Worm (Caenorhabditis elegans) whole organism, L4 larva: Measurements from ENCODE around the gene haf-1.

Experiments used
- F26F4.8 ChIP-seq: fragments of 200-800 bp; sonication (Bioruptor generic); conservative IDR thresholded peaks from 2 replicates; pipeline ENCODE4 v1.3.6; 2022; ENCODE audit warnings: missing genetic modification characterization, missing compliant biosample characterization
- F44E2.7 ChIP-seq: fragments of 200-800 bp; sonication (Bioruptor generic); IDR thresholded peaks from 2 replicates; pipeline ENCODE4 v2.1.2; 2022; ENCODE audit warnings: missing genetic modification characterization, missing compliant biosample characterization
- Y48G9A.11 ChIP-seq: fragments of 200-800 bp; sonication (Bioruptor generic); IDR thresholded peaks from 2 replicates; pipeline ENCODE4 v1.3.6; 2022; ENCODE audit warnings: missing genetic modification reagents, missing genetic modification characterization, missing compliant biosample characterization
- Y75B8A.6 ChIP-seq: fragments of 200-800 bp; sonication (Bioruptor generic); IDR thresholded peaks from 2 replicates; pipeline ENCODE4 v1.3.6; 2022; ENCODE audit warnings: missing genetic modification reagents, missing genetic modification characterization, missing compliant biosample characterization
- aha-1 ChIP-seq: fragments of 150-350 bp; peaks from one replicate; lab custom pipeline; 2014; ENCODE audit warnings: missing biosample characterization, missing genetic modification characterization
- aly-2 ChIP-seq: sonication (generic microtip); optimal IDR thresholded peaks from 2 replicates; lab custom pipeline; 2018; ENCODE audit warnings: missing biosample characterization, missing genetic modification characterization
- ceh-20 ChIP-seq: fragments of 200-800 bp; sonication (Bioruptor generic); IDR thresholded peaks from 2 replicates; pipeline ENCODE4 v1.3.6; 2022; ENCODE audit warnings: missing genetic modification reagents, missing genetic modification characterization, missing compliant biosample characterization
- ceh-82 ChIP-seq: sonication (generic microtip); optimal IDR thresholded peaks from 2 replicates; lab custom pipeline; 2017; ENCODE audit warnings: missing biosample characterization, missing genetic modification characterization
- ctbp-1 ChIP-seq: fragments of 200-800 bp; sonication (Bioruptor generic); IDR thresholded peaks from 2 replicates; pipeline ENCODE4 v1.3.6; 2022; ENCODE audit warnings: missing genetic modification reagents, missing genetic modification characterization, missing compliant biosample characterization
- daf-16 ChIP-seq, 3 experiments: sonication (generic microtip); optimal IDR thresholded peaks; 2 replicates each; lab custom pipeline; 2016 to 2017; ENCODE audit warnings: missing genetic modification characterization in 3 of 3, missing genetic modification reagents in 3 of 3, mild to moderate bottlenecking in 2 of 3, missing compliant biosample characterization in 2 of 3, missing biosample characterization in 1 of 3, moderate library complexity in 1 of 3
- daf-19 ChIP-seq: fragments of 200-800 bp; sonication (Bioruptor generic); conservative IDR thresholded peaks from 2 replicates; pipeline ENCODE4 v1.3.6; 2022; ENCODE audit warnings: missing genetic modification characterization, missing compliant biosample characterization
- dmd-6 ChIP-seq: fragments of 200-800 bp; sonication (Bioruptor generic); IDR thresholded peaks from 2 replicates; pipeline ENCODE4 v1.3.6; 2022; ENCODE audit warnings: missing genetic modification reagents, missing genetic modification characterization, missing compliant biosample characterization
- duxl-1 ChIP-seq: sonication (generic microtip); optimal IDR thresholded peaks from 2 replicates; lab custom pipeline; 2016; ENCODE audit warnings: mild to moderate bottlenecking, missing genetic modification characterization, moderate library complexity, missing compliant biosample characterization; ENCODE audit not compliant: poor library complexity
- dve-1 ChIP-seq: sonication (generic microtip); optimal IDR thresholded peaks from 2 replicates; lab custom pipeline; 2017; ENCODE audit warnings: antibody characterized with exemption, mild to moderate bottlenecking, missing genetic modification characterization, missing compliant biosample characterization; ENCODE audit not compliant: insufficient read depth
- egl-43 ChIP-seq: fragments of 200-800 bp; sonication (Bioruptor generic); IDR thresholded peaks from 2 replicates; pipeline ENCODE4 v1.3.6; 2022; ENCODE audit warnings: missing genetic modification reagents, missing genetic modification characterization, missing compliant biosample characterization
- gei-8 ChIP-seq: fragments of 200-800 bp; sonication (Bioruptor generic); optimal IDR thresholded peaks from 2 replicates; lab custom pipeline; 2018; ENCODE audit warnings: mild to moderate bottlenecking, missing genetic modification characterization, missing compliant biosample characterization
- hlh-11 ChIP-seq: fragments of 200-800 bp; sonication (Bioruptor generic); optimal IDR thresholded peaks from 2 replicates; lab custom pipeline; 2018; ENCODE audit warnings: mild to moderate bottlenecking, missing genetic modification characterization, missing compliant biosample characterization
- hlh-30 ChIP-seq: sonication (generic microtip); optimal IDR thresholded peaks from 2 replicates; lab custom pipeline; 2017; ENCODE audit warnings: antibody characterized with exemption, mild to moderate bottlenecking, missing genetic modification characterization, missing compliant biosample characterization; ENCODE audit not compliant: insufficient read depth
- lin-1 ChIP-seq: fragments of 200-800 bp; sonication (Bioruptor generic); IDR thresholded peaks from 2 replicates; pipeline ENCODE4 v1.3.6; 2022; ENCODE audit warnings: missing genetic modification reagents, missing genetic modification characterization, missing compliant biosample characterization
- lin-13 ChIP-seq: fragments of 150-350 bp; optimal IDR thresholded peaks from 2 replicates; lab custom pipeline; 2014; ENCODE audit warnings: missing biosample characterization, missing genetic modification reagents, missing genetic modification characterization
- lin-38 ChIP-seq: fragments of 200-800 bp; sonication (Bioruptor generic); IDR thresholded peaks from 2 replicates; pipeline ENCODE4 v1.3.6; 2022; ENCODE audit warnings: missing genetic modification reagents, missing genetic modification characterization, missing compliant biosample characterization
- lsy-2 ChIP-seq, 2 experiments: fragments of 150-350 bp in 1 of 2; sonication (generic microtip) in 1 of 2; optimal IDR thresholded peaks; 2 replicates each; lab custom pipeline; 2014 to 2017; ENCODE audit warnings: missing biosample characterization in 2 of 2, missing genetic modification characterization in 2 of 2
- mep-1 ChIP-seq: fragments of 150-350 bp; sonication (generic microtip); optimal IDR thresholded peaks from 3 replicates; lab custom pipeline; 2014; ENCODE audit warnings: missing biosample characterization, missing genetic modification characterization
- mes-2 ChIP-seq: sonication (generic microtip); optimal IDR thresholded peaks from 2 replicates; lab custom pipeline; 2016; ENCODE audit warnings: missing genotype, mild to moderate bottlenecking, missing genetic modification characterization, missing compliant biosample characterization; ENCODE audit not compliant: poor library complexity, severe bottlenecking
- nhr-11 ChIP-seq: fragments of 150-350 bp; optimal IDR thresholded peaks from 2 replicates; lab custom pipeline; 2014; ENCODE audit warnings: missing biosample characterization, missing genetic modification characterization
- nhr-111 ChIP-seq: fragments of 200-800 bp; sonication (Bioruptor generic); optimal IDR thresholded peaks from 2 replicates; lab custom pipeline; 2018; ENCODE audit warnings: mild to moderate bottlenecking, missing genetic modification characterization, missing compliant biosample characterization
- nhr-28 ChIP-seq: fragments of 150-350 bp; optimal IDR thresholded peaks from 2 replicates; lab custom pipeline; 2014; ENCODE audit warnings: missing biosample characterization, missing genetic modification characterization
- nhr-41 ChIP-seq: fragments of 200-800 bp; sonication (Bioruptor generic); IDR thresholded peaks from 2 replicates; pipeline ENCODE4 v1.3.6; 2022; ENCODE audit warnings: missing genetic modification reagents, missing genetic modification characterization, missing compliant biosample characterization
- nhr-48 ChIP-seq: sonication (generic microtip); optimal IDR thresholded peaks from 2 replicates; lab custom pipeline; 2016; ENCODE audit warnings: mild to moderate bottlenecking, missing genetic modification characterization, missing compliant biosample characterization
- nhr-6 ChIP-seq: fragments of 150-350 bp; optimal IDR thresholded peaks from 2 replicates; lab custom pipeline; 2014; ENCODE audit warnings: missing biosample characterization, missing genetic modification characterization
- nhr-77 ChIP-seq: fragments of 150-350 bp; optimal IDR thresholded peaks from 2 replicates; lab custom pipeline; 2014; ENCODE audit warnings: missing biosample characterization, missing genetic modification characterization
- php-3 ChIP-seq: fragments of 200-800 bp; sonication (Bioruptor generic); IDR thresholded peaks from 2 replicates; pipeline ENCODE4 v1.3.6; 2022; ENCODE audit warnings: missing genetic modification reagents, missing genetic modification characterization, missing compliant biosample characterization
- pqm-1 ChIP-seq: sonication (generic microtip); optimal IDR thresholded peaks from 2 replicates; lab custom pipeline; 2017; ENCODE audit warnings: missing biosample characterization, missing genetic modification characterization
- saeg-2 ChIP-seq: fragments of 200-800 bp; sonication (Bioruptor generic); IDR thresholded peaks from 2 replicates; pipeline ENCODE4 v1.3.6; 2022; ENCODE audit warnings: missing genetic modification reagents, missing genetic modification characterization, missing compliant biosample characterization
- skn-1 ChIP-seq: fragments of 150-350 bp; optimal IDR thresholded peaks from 2 replicates; lab custom pipeline; 2014; ENCODE audit warnings: missing biosample characterization, missing genetic modification characterization
- spr-1 ChIP-seq: sonication (generic microtip); optimal IDR thresholded peaks from 2 replicates; lab custom pipeline; 2016; ENCODE audit warnings: mild to moderate bottlenecking, missing genetic modification characterization, missing compliant biosample characterization
- tra-1 ChIP-seq: fragments of 200-800 bp; sonication (Bioruptor generic); IDR thresholded peaks from 2 replicates; pipeline ENCODE4 v1.3.6; 2022; ENCODE audit warnings: missing genetic modification reagents, missing genetic modification characterization, missing compliant biosample characterization
- unc-62 ChIP-seq, 3 experiments: fragments of 150-350 bp in 1 of 3; sonication (generic microtip); optimal IDR thresholded peaks in 2 of 3; peaks in 1 of 3; 1 replicate in 1 of 3; 2 replicates in 2 of 3; lab custom pipeline; 2014 to 2017; ENCODE audit warnings: missing biosample characterization in 3 of 3, missing genetic modification characterization in 3 of 3, missing genetic modification reagents in 3 of 3, missing genotype in 1 of 3
- ztf-7 ChIP-seq: fragments of 150-350 bp; optimal IDR thresholded peaks from 2 replicates; lab custom pipeline; 2014; ENCODE audit warnings: missing biosample characterization, missing genetic modification characterization

Gene haf-1

DNA sequence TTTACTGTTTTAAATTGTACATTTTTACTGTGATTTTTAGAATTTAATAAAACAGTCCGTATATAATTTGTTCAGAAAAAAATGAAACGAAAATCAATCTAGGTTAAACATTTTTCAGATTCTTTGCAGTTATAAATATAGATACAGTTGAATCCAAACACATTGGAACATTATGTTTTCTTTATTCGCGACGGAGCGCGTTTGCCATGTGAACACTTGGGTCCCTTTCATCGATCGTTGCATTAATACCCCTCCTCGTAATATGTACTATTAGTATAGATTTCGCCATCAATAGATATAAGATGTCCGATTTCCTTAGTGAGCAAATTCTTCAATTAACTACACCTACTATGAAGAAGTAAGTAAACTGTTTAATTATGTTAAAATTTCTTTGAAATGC, 41.2 kb upstream of the haf-1 start, which contains the start of gene C49C3.8:
Gene C49C3.8, plus strand, starts transcription at position 173 of the 400 bp plus-strand sequence.
- TF ChIP-seq lsy-2 (tag; optimal IDR thresholded peaks at IDR 0.05; lab: Kevin White, UChicago) (peak in 1 of 2 experiments; percentile 51), nhr-41 (GFP tag; lab: Robert Waterston, UW) (no peak), aha-1 (tag; lab: Kevin White, UChicago) (peak; percentile 79), lin-38 (GFP tag; lab: Robert Waterston, UW) (peak; percentile 40), mes-2 (tag; lab: Kevin White, UChicago) (peak; percentile 27)

- TF ChIP-seq tra-1 (GFP tag; lab: Robert Waterston, UW): no peak
- no peak for TF ChIP-seq egl-43 (GFP tag; lab: Robert Waterston, UW)
- no peak for TF ChIP-seq hlh-30 (tag; lab: Kevin White, UChicago)
- no peak for TF ChIP-seq Y75B8A.6 (GFP tag; lab: Robert Waterston, UW)
- TF ChIP-seq nhr-28: peak; percentile 73
- TF ChIP-seq nhr-6: no peak
- no peak for TF ChIP-seq gei-8
- no peak for TF ChIP-seq ztf-7 (tag; lab: Kevin White, UChicago)
- peak; percentile 72 for TF ChIP-seq pqm-1 (tag; lab: Kevin White, UChicago)
- no peak for TF ChIP-seq daf-16 (GFP tag; optimal IDR thresholded peaks at IDR 0.05; lab: Kevin White, UChicago)
- peak; percentile 94 for TF ChIP-seq daf-16 (tag; optimal IDR thresholded peaks at IDR 0.05; lab: Kevin White, UChicago)
- TF ChIP-seq saeg-2: no peak
- TF ChIP-seq nhr-111: no peak
- TF ChIP-seq F44E2.7: no peak
- peak; percentile 54 for TF ChIP-seq hlh-11 (tag; lab: Kevin White, UChicago)
- no peak for TF ChIP-seq skn-1 (tag; lab: Kevin White, UChicago)
- TF ChIP-seq nhr-48 (tag; lab: Kevin White, UChicago): no peak
- no peak for TF ChIP-seq nhr-11 (tag; lab: Kevin White, UChicago)
- TF ChIP-seq ctbp-1 (GFP tag; lab: Robert Waterston, UW): no peak
- TF ChIP-seq mep-1 (tag; lab: Kevin White, UChicago): no peak
- TF ChIP-seq F26F4.8: no peak
- TF ChIP-seq lin-1 (GFP tag; lab: Robert Waterston, UW): no peak
- peak; percentile 79 for TF ChIP-seq nhr-77
- no peak for TF ChIP-seq lin-38 (GFP tag; lab: Robert Waterston, UW)
- peak in 1 of 2 experiments; percentile 20 for TF ChIP-seq unc-62 (GFP tag; optimal IDR thresholded peaks at IDR 0.05 in 1 of 2; lab: Kevin White, UChicago)
- no peak for TF ChIP-seq unc-62 (tag; optimal IDR thresholded peaks at IDR 0.05; lab: Kevin White, UChicago)
- no peak for TF ChIP-seq daf-19
- no peak for TF ChIP-seq aly-2 (tag; lab: Kevin White, UChicago)
- TF ChIP-seq dve-1: peak; percentile 66
- TF ChIP-seq spr-1 (tag; lab: Kevin White, UChicago): no peak
- no peak for TF ChIP-seq ceh-82
- TF ChIP-seq duxl-1 (tag; lab: Kevin White, UChicago): no peak
- TF ChIP-seq php-3 (GFP tag; lab: Robert Waterston, UW): no peak
- no peak for TF ChIP-seq Y48G9A.11
- no peak for TF ChIP-seq ceh-20 (GFP tag; lab: Robert Waterston, UW)
- no peak for TF ChIP-seq lin-13 (GFP tag; lab: Kevin White, UChicago)
- peak; percentile 46 for TF ChIP-seq dmd-6
Observed at ce11 chrIV:17338920-17339510, 37.2 kb upstream of the haf-1 start, which contains the start of gene C49C3.10. TSS of gene C49C3.10 (minus strand) at chrIV:17338970.
